Fruit fly (Drosophila melanogaster): ENCODE measurements around the gene CG10853.
A peak's percentile ranks its signal among the peaks of the same experiment; 100 is the strongest.

Gene CG10853

DNA sequence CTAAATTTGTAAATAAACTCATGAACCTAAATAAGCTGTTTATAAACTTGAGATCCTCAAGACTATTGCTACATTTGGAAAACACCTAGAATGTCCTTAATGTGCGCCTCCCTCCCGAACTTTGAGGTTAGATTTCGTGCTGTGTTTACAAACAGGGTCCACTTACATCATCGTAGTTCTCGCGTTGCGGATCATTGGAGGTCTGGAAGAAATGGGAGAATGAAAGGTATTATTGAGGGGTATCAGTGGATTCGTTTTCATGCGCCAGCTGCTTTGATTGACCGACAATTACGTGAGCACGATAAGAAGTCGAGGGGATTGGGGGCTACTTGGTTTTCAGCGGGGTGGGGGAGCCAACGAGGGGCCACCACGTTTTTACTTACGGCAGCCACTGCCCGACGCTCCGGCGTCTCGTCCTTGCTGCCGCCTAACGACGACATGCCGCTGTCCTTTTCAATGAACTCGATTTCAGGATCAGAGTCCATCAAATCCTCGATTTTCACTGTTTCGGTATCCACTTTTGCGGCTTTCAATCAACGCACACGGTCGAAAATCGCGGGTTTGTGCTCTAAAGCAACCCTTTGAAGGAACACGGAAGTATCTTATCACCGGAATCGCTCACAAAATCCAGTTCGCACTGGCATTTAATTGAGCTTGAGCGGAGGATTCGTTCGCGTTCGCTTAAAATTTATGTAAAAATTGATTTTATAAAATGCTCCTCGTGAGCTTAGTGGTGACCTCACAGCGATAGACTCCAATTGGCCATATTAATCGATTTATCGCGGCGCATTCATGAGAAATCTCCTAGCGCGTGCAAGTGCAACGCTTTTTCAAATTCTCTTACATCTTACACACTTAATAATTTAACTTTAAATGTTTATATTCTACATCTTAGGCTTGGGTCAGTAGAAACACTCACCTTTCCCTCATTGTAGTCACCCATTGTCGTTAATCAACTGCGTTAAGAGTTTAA lies 38.6 kb upstream of the CG10853 start (continued):
- TF ChIP-seq stwl (tag; optimal IDR thresholded peaks at IDR 0.05) (peak; percentile 72), Myb (GFP tag; optimal IDR thresholded peaks at IDR 0.05) (peak; percentile 99), fd96Cb (tag; optimal IDR thresholded peaks at IDR 0.05) (no peak), CG7556 (GFP tag; optimal IDR thresholded peaks at IDR 0.05) (no peak), CG10274 (GFP tag; optimal IDR thresholded peaks at IDR 0.05) (no peak), CG17612 (GFP tag; IDR thresholded peaks at IDR 0.05) (no peak), CG31224 (GFP tag; IDR thresholded peaks at IDR 0.05) (no peak), Optix (GFP tag; IDR thresholded peaks at IDR 0.05) (no peak), Lhr (GFP tag; optimal IDR thresholded peaks at IDR 0.05) (peak; percentile 18), CG11695 (GFP tag; IDR thresholded peaks at IDR 0.05) (no peak), vfl (GFP tag; optimal IDR thresholded peaks at IDR 0.05) (no peak), CG5180 (GFP tag; optimal IDR thresholded peaks at IDR 0.05) (no peak), Antp (GFP tag; optimal IDR thresholded peaks at IDR 0.05) (no peak), CG13123 (GFP tag; optimal IDR thresholded peaks at IDR 0.05) (no peak), Ets97D (GFP tag; optimal IDR thresholded peaks at IDR 0.05) (peak; percentile 32), Elba2 (GFP tag; optimal IDR thresholded peaks at IDR 0.05) (peak; percentile 96), HLH54F (GFP tag; optimal IDR thresholded peaks at IDR 0.05) (no peak), dimm (GFP tag; IDR thresholded peaks at IDR 0.05) (no peak), onecut (GFP tag; IDR thresholded peaks at IDR 0.05) (peak; percentile 79), Bdp1 (GFP tag; optimal IDR thresholded peaks at IDR 0.05) (no peak), CG4730 (GFP tag; IDR thresholded peaks at IDR 0.05) (no peak), TFAM (GFP tag; optimal IDR thresholded peaks at IDR 0.05) (no peak), Med (GFP tag) (peak; percentile 76), Fer1 (GFP tag; optimal IDR thresholded peaks at IDR 0.05) (no peak), Fer2 (tag; optimal IDR thresholded peaks at IDR 0.05) (no peak), scrt (GFP tag; optimal IDR thresholded peaks at IDR 0.05) (no peak), CG9609 (GFP tag; optimal IDR thresholded peaks at IDR 0.05) (no peak), ftz-f1 (GFP tag; optimal IDR thresholded peaks at IDR 0.05) (no peak), Dref (GFP tag; IDR thresholded peaks at IDR 0.05) (peak; percentile 96), eve (GFP tag; optimal IDR thresholded peaks at IDR 0.05) (no peak), Opbp (GFP tag; IDR thresholded peaks at IDR 0.05; ENCODE audit: partially characterized antibody) (peak; percentile 76), kni (GFP tag; optimal IDR thresholded peaks at IDR 0.05) (no peak), cwo (GFP tag; optimal IDR thresholded peaks at IDR 0.05) (no peak), CG4707 (GFP tag; optimal IDR thresholded peaks at IDR 0.05) (no peak), tio (GFP tag; optimal IDR thresholded peaks at IDR 0.05) (no peak), CG17361 (GFP tag; IDR thresholded peaks at IDR 0.05) (no peak), trh (GFP tag; optimal IDR thresholded peaks at IDR 0.05) (no peak), danr (GFP tag; IDR thresholded peaks at IDR 0.05) (no peak), btn (GFP tag; optimal IDR thresholded peaks at IDR 0.05) (no peak), bcd (GFP tag; optimal IDR thresholded peaks at IDR 0.05) (no peak), Tbp (GFP tag; optimal IDR thresholded peaks at IDR 0.05) (no peak), so (GFP tag; IDR thresholded peaks at IDR 0.05) (no peak), CG6272 (GFP tag; IDR thresholded peaks at IDR 0.05) (no peak), fd3F (GFP tag; optimal IDR thresholded peaks at IDR 0.05) (no peak), CG14860 (GFP tag; IDR thresholded peaks at IDR 0.05; ENCODE audit: partially characterized antibody) (peak; percentile 35; the same call in 1 of the 3 replicates), CG18476 (GFP tag; optimal IDR thresholded peaks at IDR 0.05) (no peak), hkb (optimal IDR thresholded peaks at IDR 0.05) (no peak), hkb (GFP tag; IDR thresholded peaks at IDR 0.05) (0 out of 2 replicates have a peak, but pooled peaks have one; percentile 11), HmgD (GFP tag; optimal IDR thresholded peaks at IDR 0.05) (no peak)
